Worm (Caenorhabditis elegans): ENCODE measurements around the gene str-12.

DNA sequence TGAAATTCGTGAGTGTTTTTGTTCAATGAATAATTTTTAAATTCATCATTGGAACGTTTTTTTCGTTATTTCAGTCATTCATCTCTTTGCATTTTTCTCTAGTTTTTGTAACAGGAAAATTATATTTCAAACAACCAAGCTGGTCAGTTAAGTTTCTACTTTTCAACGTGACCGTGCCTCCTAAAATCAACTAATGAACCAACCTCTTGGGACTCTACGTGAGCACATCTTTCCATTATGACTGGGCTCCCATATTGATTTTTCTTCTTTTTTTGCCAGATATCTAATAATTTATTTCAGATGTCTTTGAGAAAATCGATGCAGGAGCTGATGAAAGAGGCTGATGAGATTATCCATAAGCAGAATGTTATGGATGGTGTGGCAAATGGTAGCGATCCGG lies 14.9 kb downstream of the str-12 start, which contains the start of gene C55A1.11:
- TF ChIP-seq nhr-12 (tag; optimal IDR thresholded peaks at IDR 0.05) (no peak), nhr-11 (tag; optimal IDR thresholded peaks at IDR 0.05) (no peak), lin-13 (GFP tag; optimal IDR thresholded peaks at IDR 0.05) (no peak), snpc-4 (tag; optimal IDR thresholded peaks at IDR 0.05) (no peak), ztf-11 (tag; optimal IDR thresholded peaks at IDR 0.05) (no peak), ama-1 (optimal IDR thresholded peaks at IDR 0.05) (no peak), elt-1 (tag; optimal IDR thresholded peaks at IDR 0.05) (no peak), nhr-77 (tag; optimal IDR thresholded peaks at IDR 0.05) (no peak), unc-62 (GFP tag; optimal IDR thresholded peaks at IDR 0.05) (no peak), lsy-2 (tag; optimal IDR thresholded peaks at IDR 0.05) (no peak), ceh-82 (tag; optimal IDR thresholded peaks at IDR 0.05) (no peak), nhr-237 (tag; optimal IDR thresholded peaks at IDR 0.05) (no peak), zag-1 (tag; optimal IDR thresholded peaks at IDR 0.05) (no peak), sma-3 (GFP tag; optimal IDR thresholded peaks at IDR 0.05) (no peak)

All from whole organism, L2 larva.